Worm (Caenorhabditis elegans): ENCODE data around the gene R10H1.1.

Gene R10H1.1

ce11 chrII:7494155-7494554 lies at the start of gene R10H1.1:
Gene R10H1.1 (plus strand): TSS chrII:7494455.
- no peak for TF ChIP-seq ceh-43 (GFP tag; optimal IDR thresholded peaks at IDR 0.05)
- no peak for TF ChIP-seq ceh-39 (tag; optimal IDR thresholded peaks at IDR 0.05)
- no peak for TF ChIP-seq nhr-2 (tag; optimal IDR thresholded peaks at IDR 0.05)
- no peak for TF ChIP-seq cnd-1 (tag; optimal IDR thresholded peaks at IDR 0.05)

DNA sequence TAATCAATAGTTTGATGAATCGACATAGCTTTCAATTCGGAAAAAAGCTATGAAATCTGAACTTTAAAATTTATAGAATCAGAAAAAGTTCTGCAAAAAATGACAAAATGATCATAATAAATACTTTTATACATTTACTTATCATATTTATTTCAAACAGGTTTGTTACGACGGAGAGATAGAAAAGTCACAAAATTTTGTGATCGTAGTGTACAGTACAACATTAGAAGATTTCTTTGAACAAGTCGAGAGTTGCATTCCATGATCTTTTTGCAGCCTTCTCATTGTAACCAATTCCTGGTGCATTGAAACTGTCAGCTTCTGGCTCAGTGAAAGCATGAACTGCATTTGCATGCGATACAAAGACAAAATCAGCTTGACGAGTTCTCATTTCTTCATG lies 38.1 kb upstream of the R10H1.1 start, which contains the start of gene D1022.3:
Gene D1022.3 (minus strand): TSS at position 101 of the 400 bp plus-strand sequence.
- TF ChIP-seq nhr-28 (tag; optimal IDR thresholded peaks at IDR 0.05) = no peak
- no peak for TF ChIP-seq nhr-2 (tag; optimal IDR thresholded peaks at IDR 0.05)
- no peak for TF ChIP-seq snpc-4 (tag; optimal IDR thresholded peaks at IDR 0.05)

DNA sequence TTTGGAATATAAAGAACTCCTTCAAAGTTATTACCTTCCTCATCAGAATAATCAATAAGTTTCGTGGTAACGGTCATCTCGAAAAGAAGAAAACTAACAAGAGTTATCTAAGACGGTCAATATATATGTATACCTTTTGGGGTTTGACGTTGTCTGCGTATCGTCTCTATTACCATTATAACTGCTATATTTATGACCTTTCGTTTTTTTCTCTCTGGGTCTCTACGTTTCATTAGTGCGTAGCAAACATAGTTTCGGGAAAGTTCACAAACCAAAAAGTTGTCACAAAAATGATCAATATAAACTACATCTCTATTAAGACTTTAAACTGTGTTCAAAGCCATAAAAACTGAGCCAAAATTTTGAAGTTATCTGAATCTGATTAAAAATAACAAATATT lies 37.0 kb upstream of the R10H1.1 start, which contains the start of gene D1022.4:
Gene D1022.4 (minus strand): TSS at position 83 of the 400 bp plus-strand sequence.
- no peak for TF ChIP-seq lin-32 (GFP tag; optimal IDR thresholded peaks at IDR 0.05)
- no peak for TF ChIP-seq nhr-2 (tag; optimal IDR thresholded peaks at IDR 0.05)
- TF ChIP-seq elt-1 (tag; optimal IDR thresholded peaks at IDR 0.05; ENCODE audit: borderline replicate concordance, insufficient read depth) = no peak
- TF ChIP-seq ceh-39 (tag; optimal IDR thresholded peaks at IDR 0.05) = no peak
- TF ChIP-seq snpc-4 (tag; optimal IDR thresholded peaks at IDR 0.05) = no peak
- no peak for TF ChIP-seq unc-39 (tag; optimal IDR thresholded peaks at IDR 0.05)
- no peak for TF ChIP-seq nhr-12 (tag; optimal IDR thresholded peaks at IDR 0.05)
- TF ChIP-seq hlh-1 (tag; optimal IDR thresholded peaks at IDR 0.05) = no peak
- no peak for TF ChIP-seq mep-1 (tag; optimal IDR thresholded peaks at IDR 0.05)

DNA sequence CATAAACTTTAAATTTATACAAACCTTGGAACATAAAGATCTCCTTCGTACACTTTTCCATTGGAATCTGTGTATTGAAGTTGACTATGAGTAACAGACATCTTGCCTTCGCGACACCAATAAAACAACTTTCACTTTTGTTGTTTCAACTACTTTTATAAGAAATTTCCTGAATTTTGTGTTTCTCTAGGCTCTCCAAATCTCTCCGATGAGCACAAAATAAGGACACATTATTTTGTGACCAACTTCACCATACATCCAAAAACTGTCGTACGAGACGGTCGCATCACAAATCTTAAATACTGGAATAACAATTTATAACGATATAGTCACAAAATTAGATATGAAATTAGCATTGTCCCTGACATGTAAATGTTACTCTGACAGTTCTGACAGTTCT lies 35.5 kb upstream of the R10H1.1 start, which contains the start of gene D1022.5:
Gene D1022.5 (minus strand): TSS at position 101 of the 400 bp plus-strand sequence.
- TF ChIP-seq ceh-39 (tag; optimal IDR thresholded peaks at IDR 0.05) (no peak), sptf-1 (tag; optimal IDR thresholded peaks at IDR 0.05) (no peak), hlh-1 (tag; optimal IDR thresholded peaks at IDR 0.05) (no peak), unc-62 (GFP tag; optimal IDR thresholded peaks at IDR 0.05) (no peak)

DNA sequence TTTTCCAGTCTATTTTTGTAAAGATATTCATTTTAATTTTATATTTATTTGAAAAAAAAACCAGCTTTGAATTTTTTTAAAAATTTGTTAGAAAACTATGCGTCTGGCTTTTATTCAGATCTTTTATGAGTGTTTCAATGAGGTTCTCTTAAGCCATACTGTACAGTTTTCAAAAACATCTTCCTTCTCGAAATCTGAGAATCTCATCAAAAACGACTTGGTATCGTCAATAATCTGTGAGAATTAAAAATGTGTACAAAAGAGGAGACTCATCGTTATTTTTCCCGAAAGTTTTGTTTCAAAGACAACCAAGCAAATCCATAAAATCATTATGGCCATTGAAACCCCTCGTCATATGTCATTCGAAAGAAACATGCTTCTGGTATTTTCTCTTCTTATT lies 35.0 kb upstream of the R10H1.1 start, which contains the start of gene D1022.2:
Gene D1022.2 (plus strand): TSS at position 301 of the 400 bp plus-strand sequence.
- no peak for TF ChIP-seq tbx-8 (GFP tag; optimal IDR thresholded peaks at IDR 0.05)
- no peak for TF ChIP-seq ham-2 (GFP tag; optimal IDR thresholded peaks at IDR 0.05)
- TF ChIP-seq flh-1 (GFP tag; optimal IDR thresholded peaks at IDR 0.05) = no peak
- no peak for TF ChIP-seq sem-2 (GFP tag; optimal IDR thresholded peaks at IDR 0.05)
- TF ChIP-seq sptf-1 (tag; optimal IDR thresholded peaks at IDR 0.05) = no peak
- no peak for TF ChIP-seq cnd-1 (tag; optimal IDR thresholded peaks at IDR 0.05)
- no peak for TF ChIP-seq ceh-39 (tag; optimal IDR thresholded peaks at IDR 0.05)

ce11 chrII:7465519-7465918 lies 28.7 kb upstream of the R10H1.1 start, which contains the start of gene sro-1:
Gene sro-1 (minus strand): TSS chrII:7465619.
- no peak for TF ChIP-seq lin-32 (GFP tag; optimal IDR thresholded peaks at IDR 0.05)
- TF ChIP-seq ztf-11 (tag; optimal IDR thresholded peaks at IDR 0.05) = no peak
- TF ChIP-seq lin-13 (tag; optimal IDR thresholded peaks at IDR 0.05) = no peak
- no peak for TF ChIP-seq nhr-12 (tag; optimal IDR thresholded peaks at IDR 0.05)
- no peak for TF ChIP-seq nhr-2 (tag; optimal IDR thresholded peaks at IDR 0.05)
- TF ChIP-seq ces-1 (GFP tag; optimal IDR thresholded peaks at IDR 0.05) = no peak
- TF ChIP-seq ceh-83 (GFP tag; optimal IDR thresholded peaks at IDR 0.05) = no peak
- TF ChIP-seq unc-62 (GFP tag; optimal IDR thresholded peaks at IDR 0.05) = no peak

ce11 chrII:7469318-7469717 lies 24.9 kb upstream of the R10H1.1 start:
- peak; percentile 57 for TF ChIP-seq ces-1 (GFP tag; optimal IDR thresholded peaks at IDR 0.05)
- TF ChIP-seq unc-120 (tag; optimal IDR thresholded peaks at IDR 0.05; ENCODE audit: poor library complexity, severe bottlenecking) = no peak
- no peak for TF ChIP-seq blmp-1 (tag; optimal IDR thresholded peaks at IDR 0.05)

DNA sequence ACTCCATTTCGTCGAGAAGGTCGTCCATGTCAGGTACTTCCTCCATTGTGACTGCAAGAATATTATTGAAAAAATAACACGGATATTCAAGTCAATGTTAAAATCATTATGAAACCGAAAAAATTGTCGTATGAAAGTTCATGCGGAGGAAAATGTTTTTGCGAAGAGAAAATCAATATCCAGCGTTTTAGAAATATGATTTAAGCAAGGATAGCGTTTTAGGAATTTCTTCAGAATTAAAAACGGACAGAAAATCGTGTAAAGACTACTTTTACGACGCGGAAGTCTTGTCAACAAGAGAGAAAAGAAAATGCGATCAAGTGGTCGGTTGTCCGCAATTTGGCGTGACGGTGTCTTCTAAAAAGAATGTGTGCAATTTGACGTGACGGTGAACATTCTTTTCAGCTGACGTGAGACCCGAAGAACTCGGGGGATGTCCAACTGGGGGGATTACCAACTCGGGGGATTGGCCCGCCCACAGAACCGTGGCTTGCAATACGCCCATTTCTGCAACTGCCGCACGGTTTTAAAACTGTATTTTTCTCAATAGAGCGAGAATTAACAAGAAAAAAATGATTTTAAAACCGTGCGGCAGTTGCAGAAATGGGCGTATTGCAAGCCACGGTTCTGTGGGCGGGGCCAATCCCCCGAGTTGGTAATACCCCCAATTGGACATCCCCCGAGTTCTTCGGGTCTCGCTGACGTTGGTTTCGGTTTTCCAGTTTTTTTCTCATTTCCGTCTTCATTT lies 15.6 kb upstream of the R10H1.1 start, which contains the start of the genes aka-1 and ubc-6:
Gene aka-1 (minus strand): TSS at position 51 of the 748 bp plus-strand sequence.
Gene ubc-6 (plus strand): TSS at position 701 of the 748 bp plus-strand sequence.
- TF ChIP-seq ceh-39 (tag; optimal IDR thresholded peaks at IDR 0.05) = no peak
- no peak for TF ChIP-seq mab-5 (tag; optimal IDR thresholded peaks at IDR 0.05)
- no peak for TF ChIP-seq elt-3 (tag; optimal IDR thresholded peaks at IDR 0.05)
- TF ChIP-seq nhr-12 (tag; optimal IDR thresholded peaks at IDR 0.05) = no peak
- no peak for TF ChIP-seq tbx-8 (GFP tag; optimal IDR thresholded peaks at IDR 0.05)
- TF ChIP-seq ceh-83 (GFP tag; optimal IDR thresholded peaks at IDR 0.05) = no peak
- TF ChIP-seq hlh-1 (tag; optimal IDR thresholded peaks at IDR 0.05) = no peak
- TF ChIP-seq nhr-237 (tag; optimal IDR thresholded peaks at IDR 0.05) = no peak
- no peak for TF ChIP-seq cnd-1 (tag; optimal IDR thresholded peaks at IDR 0.05)
- TF ChIP-seq flh-1 (GFP tag; optimal IDR thresholded peaks at IDR 0.05) = no peak
- TF ChIP-seq drap-1 (GFP tag; optimal IDR thresholded peaks at IDR 0.05) = peak; percentile 40
- TF ChIP-seq nhr-28 (tag; optimal IDR thresholded peaks at IDR 0.05) = no peak
- no peak for TF ChIP-seq zip-8 (tag; optimal IDR thresholded peaks at IDR 0.05)
- TF ChIP-seq mep-1 (tag; optimal IDR thresholded peaks at IDR 0.05) = peak; percentile 57
- TF ChIP-seq ham-2 (GFP tag; optimal IDR thresholded peaks at IDR 0.05) = peak; percentile 16
- no peak for TF ChIP-seq pha-4 (tag; optimal IDR thresholded peaks at IDR 0.05)
- TF ChIP-seq sem-2 (GFP tag; optimal IDR thresholded peaks at IDR 0.05) = no peak
- no peak for TF ChIP-seq ceh-43 (GFP tag; optimal IDR thresholded peaks at IDR 0.05)
- TF ChIP-seq lin-32 (GFP tag; optimal IDR thresholded peaks at IDR 0.05) = no peak
- TF ChIP-seq M03D4.4 (tag; optimal IDR thresholded peaks at IDR 0.05) = peak; percentile 29
- TF ChIP-seq nhr-76 (tag; optimal IDR thresholded peaks at IDR 0.05) = no peak
- TF ChIP-seq snpc-4 (tag; optimal IDR thresholded peaks at IDR 0.05) = no peak
- TF ChIP-seq nhr-2 (tag; optimal IDR thresholded peaks at IDR 0.05) = no peak
- peak; percentile 58 for TF ChIP-seq lin-13 (tag; optimal IDR thresholded peaks at IDR 0.05)

Data from whole organism, mixed stage, embryonic.